Worm (Caenorhabditis elegans): ENCODE results near the gene ugt-4.

DNA sequence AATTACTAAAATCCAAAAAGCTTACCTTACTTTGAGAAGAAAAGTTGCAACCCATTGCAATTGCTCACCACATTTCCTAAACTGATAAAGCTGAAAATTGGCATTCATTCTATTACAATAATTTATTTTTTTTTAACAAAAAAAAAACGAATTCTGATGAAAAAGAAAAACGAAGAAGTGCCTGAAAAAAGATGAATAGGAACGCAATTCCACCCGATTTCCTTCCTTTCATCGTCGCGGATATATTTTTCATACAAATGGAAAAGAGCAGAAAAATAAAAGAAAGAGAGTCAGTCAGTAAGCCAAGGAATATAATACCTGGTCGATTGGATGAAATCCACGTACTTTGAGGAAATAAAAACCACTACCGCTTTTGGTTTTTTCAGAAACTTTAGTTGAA, 40.3 kb downstream of the ugt-4 start, which contains the start of gene gpa-13:
- TF ChIP-seq dao-5 (tag; optimal IDR thresholded peaks at IDR 0.05) (no peak), W03F9.2 (tag; optimal IDR thresholded peaks at IDR 0.05) (no peak), him-1 (tag; optimal IDR thresholded peaks at IDR 0.05) (no peak)

Measured in whole organism, L4/young adult.